Worm (Caenorhabditis elegans): ENCODE measurements around the gene K09C4.9.

The K09C4.9 gene

ce11 chrX:3272580-3272979 lies 1.0 kb upstream of the K09C4.9 start, which contains the start of gene K09C4.7:
Gene K09C4.7, plus strand, starts transcription at chrX:3272880.
- TF ChIP-seq lin-15B (tag; optimal IDR thresholded peaks at IDR 0.05), result no peak
- TF ChIP-seq nhr-237 (tag; optimal IDR thresholded peaks at IDR 0.05), result no peak
- no peak for TF ChIP-seq aly-2 (tag; optimal IDR thresholded peaks at IDR 0.05)

ce11 chrX:3270806-3271205 lies 767 bp downstream of the K09C4.9 start, which contains the start of gene sul-1:
Gene sul-1, minus strand, starts transcription at chrX:3270906.
- no peak for TF ChIP-seq skn-1 (tag; optimal IDR thresholded peaks at IDR 0.05)
- no peak for TF ChIP-seq pha-4 (tag; optimal IDR thresholded peaks at IDR 0.05)
- TF ChIP-seq sea-2 (GFP tag; optimal IDR thresholded peaks at IDR 0.05), result no peak
- TF ChIP-seq nhr-43 (tag; optimal IDR thresholded peaks at IDR 0.05; ENCODE audit: poor library complexity, severe bottlenecking), result no peak
- no peak for TF ChIP-seq nhr-76 (tag; optimal IDR thresholded peaks at IDR 0.05)
- no peak for TF ChIP-seq ZK546.5 (tag; optimal IDR thresholded peaks at IDR 0.05)
- TF ChIP-seq egl-5 (tag; optimal IDR thresholded peaks at IDR 0.05), result no peak
- TF ChIP-seq ztf-4 (tag; optimal IDR thresholded peaks at IDR 0.05), result no peak
- no peak for TF ChIP-seq nhr-11 (tag; optimal IDR thresholded peaks at IDR 0.05)
- no peak for TF ChIP-seq daf-12 (tag; optimal IDR thresholded peaks at IDR 0.05)
- TF ChIP-seq nhr-77 (tag; optimal IDR thresholded peaks at IDR 0.05), result no peak
- no peak for TF ChIP-seq fkh-2 (tag; optimal IDR thresholded peaks at IDR 0.05)
- no peak for TF ChIP-seq ztf-11 (tag; optimal IDR thresholded peaks at IDR 0.05)
- no peak for TF ChIP-seq tbx-2 (tag; optimal IDR thresholded peaks at IDR 0.05)

- no peak for TF ChIP-seq ztf-11 (tag; optimal IDR thresholded peaks at IDR 0.05)
- TF ChIP-seq unc-39 (tag; optimal IDR thresholded peaks at IDR 0.05), result no peak
Measured at ce11 chrX:3262600-3262999, 9.0 kb downstream of the K09C4.9 start, which contains the start of gene fbxb-71. Gene fbxb-71, plus strand, starts transcription at chrX:3262900.

- TF ChIP-seq hmg-11 (tag; optimal IDR thresholded peaks at IDR 0.05) (no peak), nfya-1 (tag; optimal IDR thresholded peaks at IDR 0.05; ENCODE audit: insufficient read depth) (peak; percentile 14)
Measured at ce11 chrX:3260509-3260908, 11.1 kb downstream of the K09C4.9 start, which contains the start of gene lbp-2. Gene lbp-2, plus strand, starts transcription at chrX:3260610.

- TF ChIP-seq skn-1 (tag; optimal IDR thresholded peaks at IDR 0.05) (no peak), unc-39 (tag; optimal IDR thresholded peaks at IDR 0.05) (no peak), lin-39 (tag; optimal IDR thresholded peaks at IDR 0.05) (peak; percentile 9), nhr-76 (tag; optimal IDR thresholded peaks at IDR 0.05) (no peak)
Measured at ce11 chrX:3258842-3259241, 12.7 kb downstream of the K09C4.9 start, which contains the start of gene lbp-1. Gene lbp-1, plus strand, starts transcription at chrX:3259142.

ce11 chrX:3256784-3257493 lies 14.6 kb downstream of the K09C4.9 start, which contains the start of gene lbp-3:
Gene lbp-3, plus strand, starts transcription at chrX:3257372.
- TF ChIP-seq fkh-10 (GFP tag; optimal IDR thresholded peaks at IDR 0.05) (no peak), pha-4 (tag; optimal IDR thresholded peaks at IDR 0.05) (no peak), tbx-2 (tag; optimal IDR thresholded peaks at IDR 0.05) (no peak), elt-2 (tag; optimal IDR thresholded peaks at IDR 0.05) (peak; percentile 98), pqm-1 (tag; optimal IDR thresholded peaks at IDR 0.05) (peak; percentile 100), ztf-4 (tag; optimal IDR thresholded peaks at IDR 0.05) (no peak), nhr-28 (tag; optimal IDR thresholded peaks at IDR 0.05) (no peak), eor-1 (tag; optimal IDR thresholded peaks at IDR 0.05) (no peak), nhr-25 (tag; optimal IDR thresholded peaks at IDR 0.05) (no peak), ceh-82 (tag; optimal IDR thresholded peaks at IDR 0.05) (no peak), hmg-11 (tag; optimal IDR thresholded peaks at IDR 0.05) (no peak)

ce11 chrX:3252500-3252899 lies 19.1 kb downstream of the K09C4.9 start, which contains the start of gene tba-9:
Gene tba-9, plus strand, starts transcription at chrX:3252800.
- TF ChIP-seq fos-1 (tag; optimal IDR thresholded peaks at IDR 0.05), result no peak
- no peak for TF ChIP-seq pqm-1 (tag; optimal IDR thresholded peaks at IDR 0.05)
- TF ChIP-seq nhr-67 (tag; optimal IDR thresholded peaks at IDR 0.05), result no peak
- no peak for TF ChIP-seq nhr-43 (tag; optimal IDR thresholded peaks at IDR 0.05; ENCODE audit: poor library complexity, severe bottlenecking)
- no peak for TF ChIP-seq daf-12 (tag; optimal IDR thresholded peaks at IDR 0.05)
